Worm (Caenorhabditis elegans) whole organism, L1 larva: ENCODE results near the gene col-167.

Experiments used
- pag-3 ChIP-seq: sonication (generic microtip); optimal IDR thresholded peaks from 2 replicates; lab custom pipeline; 2017; ENCODE audit warnings: missing genetic modification characterization, mild to moderate bottlenecking, missing compliant biosample characterization, antibody characterized with exemption, borderline replicate concordance; ENCODE audit not compliant: insufficient read depth
- ztf-11 ChIP-seq, 2 experiments: sonication (generic microtip); optimal IDR thresholded peaks; 2 replicates each; lab custom pipeline; 2016 to 2017; ENCODE audit warnings: missing genetic modification characterization in 2 of 2, missing biosample characterization in 1 of 2, missing compliant biosample characterization in 1 of 2

DNA sequence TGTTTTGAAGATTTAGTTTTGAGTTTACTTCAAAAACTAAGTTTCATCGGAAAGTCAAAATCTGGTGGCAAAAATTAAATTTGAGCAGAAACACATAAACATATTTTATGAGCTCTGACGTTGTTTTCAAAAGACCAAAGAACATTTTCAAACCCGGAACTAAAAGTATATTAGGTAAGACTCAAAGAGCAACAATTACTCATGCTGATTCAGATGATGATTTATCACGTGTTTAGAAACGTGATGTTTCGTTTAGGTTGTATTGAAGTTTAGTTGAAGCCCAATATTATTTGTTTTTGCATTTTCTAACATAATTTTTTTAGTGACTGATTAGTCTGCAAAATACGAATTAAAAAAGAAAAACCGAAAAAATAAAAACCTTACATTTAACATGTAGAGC is 30.5 kb downstream of the col-167 start:
- TF ChIP-seq ztf-11 (tag; optimal IDR thresholded peaks at IDR 0.05; lab: Kevin White, UChicago) (no peak), pag-3 (tag; lab: Kevin White, UChicago) (no peak)
